Fruit fly (Drosophila melanogaster) Kc167 (cell line): Measurements from ENCODE around the gene CG4751.

ENCODE experiments used
- Sin3A ChIP-seq: fragments of >200 bp; optimal IDR thresholded peaks from 2 replicates; lab custom pipeline; 2018; ENCODE audit warnings: missing external identifiers
- h ChIP-seq: fragments of >200 bp; optimal IDR thresholded peaks from 3 replicates; lab custom pipeline; 2018; ENCODE audit warnings: missing external identifiers
- insv ChIP-seq: fragments of >200 bp; optimal IDR thresholded peaks from 3 replicates; lab custom pipeline; 2018; ENCODE audit warnings: missing external identifiers
- psq ChIP-seq: fragments of >200 bp; optimal IDR thresholded peaks from 2 replicates; lab custom pipeline; 2017; ENCODE audit warnings: missing external identifiers
- ttk ChIP-seq: sonication (Bioruptor generic); optimal IDR thresholded peaks from 2 replicates; lab custom pipeline; 2017; ENCODE audit warnings: missing external identifiers

DNA sequence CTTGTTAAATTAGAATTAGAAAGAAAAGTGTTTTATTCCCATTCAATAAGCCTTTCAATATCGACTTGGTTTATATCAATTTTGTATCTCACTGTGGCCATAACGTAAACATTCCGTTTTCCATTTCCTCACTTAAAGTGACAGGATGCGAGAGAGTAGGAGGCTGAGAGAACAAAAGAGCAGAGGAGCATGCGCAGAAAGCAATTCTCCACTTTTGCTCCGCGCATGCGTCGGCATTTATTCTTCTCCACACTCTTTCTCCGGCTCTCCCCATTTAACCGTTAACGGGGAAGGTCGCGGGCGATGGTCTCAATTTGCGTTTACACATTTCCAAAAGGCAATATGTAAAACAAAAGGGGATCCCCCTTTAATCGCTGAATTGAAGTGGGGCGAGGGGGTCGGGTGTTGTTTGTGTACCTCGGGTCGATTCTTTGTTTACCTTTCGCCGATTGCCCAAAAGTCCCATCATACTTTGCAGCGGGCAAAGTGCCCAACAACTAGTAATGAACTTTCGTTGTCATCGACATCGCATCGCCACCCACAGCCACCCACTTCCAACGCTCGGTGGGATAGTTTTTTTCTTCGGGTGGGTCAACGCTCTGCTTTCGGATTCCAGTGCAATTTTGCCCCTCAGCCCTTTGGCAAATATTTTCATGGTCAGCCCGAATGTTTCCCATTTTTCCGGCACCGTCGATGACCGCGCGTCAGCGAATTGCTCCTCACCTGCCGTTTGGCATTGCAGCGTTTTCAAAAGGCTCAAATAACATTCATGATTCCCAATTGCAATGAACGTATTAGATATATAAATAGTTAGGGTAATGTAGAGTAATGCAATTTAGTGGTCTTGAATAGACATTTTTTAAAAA is 38.4 kb downstream of the CG4751 start:
- TF ChIP-seq insv (lab: Kevin White, UChicago) = no peak
- TF ChIP-seq h (lab: Kevin White, UChicago) = no peak
- no peak for TF ChIP-seq Sin3A (lab: Kevin White, UChicago)
- no peak for TF ChIP-seq ttk (lab: Kevin White, UChicago)
- TF ChIP-seq psq = no peak
